Fruit fly (Drosophila melanogaster) S2 (cell line): ENCODE measurements around the gene hob.

Source experiments
- CG8478 ChIP-seq: fragments of >200 bp; optimal IDR thresholded peaks from 2 replicates; lab custom pipeline; 2018
- CTCF ChIP-seq, 2 experiments: fragments of >200 bp; optimal IDR thresholded peaks; 2 replicates each; lab custom pipeline; 2018

DNA sequence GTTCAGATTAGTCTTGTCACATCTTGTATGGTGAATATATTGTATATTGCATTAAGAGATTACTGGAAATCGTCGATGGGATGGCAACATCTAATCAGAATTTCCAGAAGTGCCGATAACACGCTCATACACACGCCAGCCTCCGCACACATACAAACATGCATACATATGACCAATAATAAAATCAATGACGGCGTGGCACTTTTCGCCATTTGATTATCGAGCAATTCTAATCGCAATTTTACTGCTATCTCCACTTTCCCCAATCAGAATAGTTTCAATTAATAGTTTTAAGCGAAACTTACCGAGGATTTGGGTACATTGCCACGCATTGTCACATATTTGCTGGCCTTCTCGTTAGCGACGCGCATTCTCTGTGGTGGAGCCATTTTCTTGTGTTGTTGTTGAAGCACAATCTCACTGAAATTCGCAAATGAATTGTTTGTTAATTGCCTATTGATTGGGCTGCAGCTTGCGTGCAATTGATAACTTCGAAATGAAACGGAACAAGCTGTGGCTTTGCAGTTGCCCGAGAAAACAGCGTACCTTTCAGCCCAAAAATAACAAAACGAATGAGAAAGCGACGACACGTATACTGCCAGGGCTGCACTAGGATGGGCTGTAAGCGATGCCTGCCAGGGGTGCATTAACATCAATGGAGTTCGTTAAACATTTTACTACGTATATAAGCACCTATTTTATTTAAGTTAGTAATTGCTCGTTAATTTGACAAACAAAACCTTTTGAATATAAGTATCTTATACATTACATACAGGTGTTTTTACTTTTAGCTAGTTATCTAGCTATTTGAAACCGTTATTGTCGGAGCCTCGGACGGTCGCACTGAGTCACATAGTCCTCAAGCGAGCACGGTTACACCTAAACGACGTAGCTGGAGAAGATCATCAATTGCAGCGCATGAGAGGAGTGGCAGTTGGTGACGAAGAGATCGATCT, 20.0 kb downstream of the hob start, which contains the start of the genes CG32276 and gry:
- no peak for TF ChIP-seq CTCF (optimal IDR thresholded peaks at IDR 0.05; lab: Kevin White, UChicago)
- no peak for TF ChIP-seq CG8478 (lab: Kevin White, UChicago)
